Fruit fly (Drosophila melanogaster) whole organism, embryonic: ENCODE results near the gene Cpr97Ea.

Experiments used
- Adf1 ChIP-seq: fragments of 200-800 bp; sonication (Bioruptor generic); IDR thresholded peaks from 2 replicates; pipeline ENCODE4 v1.3.6; 2022; ENCODE audit warnings: missing biosample characterization, missing genetic modification characterization
- B-H1 ChIP-seq: fragments of 200-800 bp; sonication (Bioruptor generic); IDR thresholded peaks from 3 replicates; pipeline ENCODE4 v1.3.6; 2022; ENCODE audit warnings: missing biosample characterization, missing genetic modification characterization
- BtbVII ChIP-seq: fragments of 200-800 bp; sonication (Bioruptor generic); optimal IDR thresholded peaks from 3 replicates; lab custom pipeline; 2017; ENCODE audit warnings: missing biosample characterization, mild to moderate bottlenecking, missing genetic modification characterization
- CG10274 ChIP-seq: fragments of 200-800 bp; sonication (Bioruptor generic); optimal IDR thresholded peaks from 3 replicates; lab custom pipeline; 2017; ENCODE audit warnings: missing biosample characterization, mild to moderate bottlenecking, missing genetic modification characterization
- CG12219 ChIP-seq: fragments of 200-800 bp; sonication (Bioruptor generic); optimal IDR thresholded peaks from 3 replicates; lab custom pipeline; 2018; ENCODE audit warnings: missing biosample characterization, mild to moderate bottlenecking, missing genetic modification characterization
- CG13894 ChIP-seq: fragments of 200-800 bp; sonication (Bioruptor generic); optimal IDR thresholded peaks from 3 replicates; lab custom pipeline; 2018; ENCODE audit warnings: missing biosample characterization, mild to moderate bottlenecking, missing genetic modification characterization, moderate library complexity
- CG14441 ChIP-seq: fragments of 200-800 bp; sonication (Bioruptor generic); IDR thresholded peaks from 2 replicates; pipeline ENCODE4 v1.3.6; 2022; ENCODE audit warnings: missing biosample characterization, missing genetic modification characterization
- CG15269 ChIP-seq: fragments of 200-800 bp; sonication (Bioruptor generic); optimal IDR thresholded peaks from 2 replicates; lab custom pipeline; 2018; ENCODE audit warnings: missing biosample characterization, mild to moderate bottlenecking, missing genetic modification characterization, moderate library complexity
- CG15514 ChIP-seq: fragments of 200-800 bp; sonication (Bioruptor generic); optimal IDR thresholded peaks from 3 replicates; lab custom pipeline; 2017; ENCODE audit warnings: missing biosample characterization, missing genetic modification characterization, mild to moderate bottlenecking, moderate library complexity, missing genetic modification reagents
- CG17186 ChIP-seq: fragments of 200-800 bp; sonication (Bioruptor generic); optimal IDR thresholded peaks from 3 replicates; lab custom pipeline; 2017; ENCODE audit warnings: missing biosample characterization, missing genetic modification reagents, missing genetic modification characterization
- CG31365 ChIP-seq: fragments of 200-800 bp; sonication (Bioruptor generic); optimal IDR thresholded peaks from 2 replicates; lab custom pipeline; 2018; ENCODE audit warnings: missing biosample characterization, mild to moderate bottlenecking, missing genetic modification characterization
- CG4730 ChIP-seq: fragments of 200-800 bp; sonication (Bioruptor generic); IDR thresholded peaks from 2 replicates; pipeline ENCODE4 v1.3.6; 2022; ENCODE audit warnings: missing biosample characterization, missing genetic modification characterization
- CG7556 ChIP-seq: fragments of 200-800 bp; sonication (Bioruptor generic); optimal IDR thresholded peaks from 2 replicates; lab custom pipeline; 2017; ENCODE audit warnings: missing biosample characterization, mild to moderate bottlenecking, missing genetic modification characterization
- CG7745 ChIP-seq: fragments of 200-800 bp; sonication (Bioruptor generic); optimal IDR thresholded peaks from 2 replicates; lab custom pipeline; 2018; ENCODE audit warnings: missing biosample characterization, mild to moderate bottlenecking, missing genetic modification characterization, moderate library complexity
- CG8765 ChIP-seq: fragments of 200-800 bp; sonication (Bioruptor generic); IDR thresholded peaks from 2 replicates; pipeline ENCODE4 v1.3.6; 2022; ENCODE audit warnings: missing biosample characterization, missing genetic modification characterization
- D19B ChIP-seq: fragments of 200-800 bp; sonication (Bioruptor generic); optimal IDR thresholded peaks from 2 replicates; lab custom pipeline; 2017; ENCODE audit warnings: missing biosample characterization, mild to moderate bottlenecking, missing genetic modification characterization
- Dip2 ChIP-seq: fragments of 200-800 bp; sonication (Bioruptor generic); IDR thresholded peaks from 2 replicates; pipeline ENCODE4 v1.3.6; 2022; ENCODE audit warnings: missing biosample characterization, missing genetic modification characterization
- Doc3 ChIP-seq: fragments of 200-800 bp; sonication (Bioruptor generic); IDR thresholded peaks from 3 replicates; pipeline ENCODE4 v1.3.6; 2022; ENCODE audit warnings: missing biosample characterization, missing genetic modification characterization; ENCODE audit not compliant: partially characterized antibody
- Drgx ChIP-seq: fragments of 200-800 bp; sonication (Bioruptor generic); IDR thresholded peaks from 2 replicates; pipeline ENCODE4 v1.3.6; 2022; ENCODE audit warnings: missing biosample characterization, missing genetic modification characterization
- Ets97D ChIP-seq: fragments of 200-800 bp; sonication (Bioruptor generic); optimal IDR thresholded peaks from 3 replicates; lab custom pipeline; 2016; ENCODE audit warnings: missing biosample characterization, missing genetic modification characterization
- MTF-1 ChIP-seq: fragments of 200-800 bp; sonication (Bioruptor generic); optimal IDR thresholded peaks from 2 replicates; lab custom pipeline; 2018; ENCODE audit warnings: missing biosample characterization, mild to moderate bottlenecking, missing genetic modification characterization, borderline replicate concordance
- Med ChIP-seq: fragments of 200-800 bp; sonication (Bioruptor generic); peaks from one replicate; lab custom pipeline; 2016; ENCODE audit warnings: missing biosample characterization, missing genetic modification characterization, mild to moderate bottlenecking, inconsistent platforms, moderate library complexity
- Usf ChIP-seq: fragments of 200-800 bp; sonication (Bioruptor generic); optimal IDR thresholded peaks from 2 replicates; lab custom pipeline; 2017; ENCODE audit warnings: missing genotype, missing biosample characterization, missing genetic modification characterization
- ash1 ChIP-seq: fragments of 200-800 bp; sonication (Bioruptor generic); optimal IDR thresholded peaks from 2 replicates; lab custom pipeline; 2018; ENCODE audit warnings: missing biosample characterization, mild to moderate bottlenecking, missing genetic modification characterization
- az2 ChIP-seq: fragments of 200-800 bp; sonication (Bioruptor generic); optimal IDR thresholded peaks from 3 replicates; lab custom pipeline; 2016; ENCODE audit warnings: missing biosample characterization, missing genetic modification characterization
- ci ChIP-seq: fragments of 200-800 bp; sonication (Bioruptor generic); IDR thresholded peaks from 3 replicates; pipeline ENCODE4 v1.3.6; 2022; ENCODE audit warnings: missing biosample characterization, missing genetic modification characterization
- danr ChIP-seq: fragments of 200-800 bp; sonication (Bioruptor generic); IDR thresholded peaks from 2 replicates; pipeline ENCODE4 v1.3.6; 2022; ENCODE audit warnings: missing biosample characterization, missing genetic modification characterization
- dm ChIP-seq: fragments of 200-800 bp; sonication (Bioruptor generic); optimal IDR thresholded peaks from 3 replicates; lab custom pipeline; 2016; ENCODE audit warnings: missing biosample characterization, missing genetic modification characterization
- dysf ChIP-seq: fragments of 200-800 bp; sonication (Bioruptor generic); IDR thresholded peaks from 3 replicates; pipeline ENCODE4 v1.3.6; 2022; ENCODE audit warnings: missing biosample characterization, missing genetic modification characterization
- exex ChIP-seq: fragments of 200-800 bp; sonication (Bioruptor generic); optimal IDR thresholded peaks from 4 replicates; lab custom pipeline; 2018; ENCODE audit warnings: missing biosample characterization, mild to moderate bottlenecking, missing genetic modification characterization, moderate library complexity
- fd96Cb ChIP-seq: fragments of 200-800 bp; sonication (Bioruptor generic); optimal IDR thresholded peaks from 2 replicates; lab custom pipeline; 2018; ENCODE audit warnings: missing biosample characterization, mild to moderate bottlenecking, missing genetic modification characterization, moderate library complexity
- gt ChIP-seq: fragments of 200-800 bp; sonication (Bioruptor generic); IDR thresholded peaks from 2 replicates; pipeline ENCODE4 v1.3.6; 2022; ENCODE audit warnings: missing biosample characterization, missing genetic modification characterization
- lab ChIP-seq: fragments of 200-800 bp; sonication (Bioruptor generic); optimal IDR thresholded peaks from 3 replicates; lab custom pipeline; 2017; ENCODE audit warnings: missing biosample characterization, missing genetic modification characterization, mild to moderate bottlenecking, moderate library complexity, missing genetic modification reagents
- luna ChIP-seq: fragments of 200-800 bp; sonication (Bioruptor generic); optimal IDR thresholded peaks from 2 replicates; lab custom pipeline; 2016; ENCODE audit warnings: missing biosample characterization, missing genetic modification characterization
- mld ChIP-seq: fragments of 200-800 bp; sonication (Bioruptor generic); IDR thresholded peaks from 3 replicates; pipeline ENCODE4 v1.3.6; 2022; ENCODE audit warnings: missing biosample characterization, missing genetic modification characterization; ENCODE audit not compliant: partially characterized antibody
- nerfin-2 ChIP-seq: fragments of 200-800 bp; sonication (Bioruptor generic); IDR thresholded peaks from 2 replicates; pipeline ENCODE4 v1.3.6; 2022; ENCODE audit warnings: missing biosample characterization, missing genetic modification characterization; ENCODE audit not compliant: partially characterized antibody
- pho ChIP-seq: fragments of 200-800 bp; sonication (Bioruptor generic); optimal IDR thresholded peaks from 2 replicates; lab custom pipeline; 2016; ENCODE audit warnings: missing biosample characterization, missing genetic modification characterization
- phol ChIP-seq: fragments of 200-800 bp; sonication (Bioruptor generic); optimal IDR thresholded peaks from 3 replicates; lab custom pipeline; 2018; ENCODE audit warnings: missing biosample characterization, mild to moderate bottlenecking, missing genetic modification characterization, moderate library complexity
- sima ChIP-seq: fragments of 200-800 bp; sonication (Bioruptor generic); optimal IDR thresholded peaks from 2 replicates; lab custom pipeline; 2016; ENCODE audit warnings: missing biosample characterization, missing genetic modification characterization
- tap ChIP-seq: fragments of 200-800 bp; optimal IDR thresholded peaks from 3 replicates; lab custom pipeline; 2019; ENCODE audit warnings: missing biosample characterization, mild to moderate bottlenecking, missing genetic modification characterization, moderate library complexity

Gene Cpr97Ea

DNA sequence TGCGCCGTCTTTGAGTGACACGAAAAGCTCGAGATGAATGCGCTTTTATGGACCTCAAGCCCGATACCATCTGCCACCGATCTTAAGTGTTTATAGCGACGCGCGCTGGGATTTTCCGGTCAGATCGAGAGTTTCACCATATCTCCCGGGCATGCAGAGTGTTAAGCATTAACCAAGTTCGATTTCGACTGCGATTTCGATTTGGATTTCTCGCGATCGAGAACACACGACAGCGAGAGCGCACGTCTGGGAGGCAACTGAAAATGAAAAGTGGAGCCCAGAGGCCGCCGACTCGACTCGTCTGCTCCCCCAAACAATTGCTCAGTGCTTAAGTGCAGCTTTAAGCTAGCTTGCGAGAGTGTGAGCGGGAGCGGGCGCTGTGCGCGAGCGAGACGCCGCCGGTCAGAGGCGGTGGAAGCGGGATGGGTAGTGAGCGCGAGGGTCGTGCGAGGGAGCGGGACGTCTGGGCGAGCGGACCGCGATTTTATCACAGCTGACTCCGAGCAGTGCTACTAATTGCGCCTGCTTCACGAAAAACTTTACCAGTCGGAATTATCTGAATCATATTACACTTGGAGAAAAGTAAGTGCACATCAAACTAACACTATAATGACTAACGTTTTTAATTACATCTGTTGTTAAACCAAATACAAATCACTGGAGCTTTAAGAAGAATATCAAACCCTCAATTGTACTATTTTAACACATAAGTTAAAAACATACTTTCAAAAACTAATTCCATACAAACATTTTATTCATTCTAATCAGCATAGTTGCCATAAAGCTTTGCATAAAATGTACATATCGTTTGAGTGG is 17.6 kb downstream of the Cpr97Ea start, which contains the start of gene spz (continued):
- TF ChIP-seq gt (GFP tag; lab: Robert Waterston, UW) (no peak), CG13894 (tag; lab: Kevin White, UChicago) (peak; percentile 73), pho (GFP tag; lab: Kevin White, UChicago) (peak; percentile 12), Doc3 (0 out of 3 replicates have a peak, but pooled peaks have one; percentile 28), Adf1 (GFP tag; lab: Robert Waterston, UW) (peak; percentile 54), danr (GFP tag; lab: Robert Waterston, UW) (no peak), sima (GFP tag; lab: Kevin White, UChicago) (no peak), Dip2 (no peak), MTF-1 (GFP tag; lab: Kevin White, UChicago) (no peak), Usf (GFP tag; lab: Kevin White, UChicago) (no peak), CG12219 (GFP tag; lab: Kevin White, UChicago) (no peak), dm (GFP tag; lab: Kevin White, UChicago) (no peak), CG7556 (GFP tag; lab: Kevin White, UChicago) (no peak), BtbVII (GFP tag; lab: Kevin White, UChicago) (no peak), CG8765 (GFP tag; lab: Robert Waterston, UW) (no peak), az2 (GFP tag; lab: Kevin White, UChicago) (no peak), dysf (no peak), nerfin-2 (no peak), CG7745 (tag; lab: Kevin White, UChicago) (no peak), phol (tag; lab: Kevin White, UChicago) (no peak), CG31365 (no peak), CG15269 (tag; lab: Kevin White, UChicago) (peak; percentile 44), Ets97D (no peak), fd96Cb (peak; percentile 6), luna (GFP tag; lab: Kevin White, UChicago) (no peak), B-H1 (GFP tag; lab: Robert Waterston, UW) (no peak)

DNA sequence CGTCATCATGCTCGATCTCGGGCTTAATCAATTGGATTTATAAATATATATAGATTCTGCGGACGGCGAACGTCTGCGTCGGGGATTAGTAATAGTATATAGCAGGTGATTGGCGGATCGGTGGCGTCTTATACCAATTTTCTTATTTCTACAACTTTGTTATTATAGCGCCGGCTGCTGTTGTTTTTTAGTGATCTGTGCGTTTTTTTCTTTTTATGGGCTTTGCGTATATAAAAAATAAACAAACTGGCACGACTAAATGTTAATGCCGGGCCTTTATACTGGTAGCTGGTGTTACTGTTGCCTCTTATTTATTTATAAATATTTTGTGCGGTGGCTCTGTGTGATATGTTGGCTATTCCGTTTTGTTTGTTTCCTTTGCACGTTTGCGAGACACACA is 18.4 kb downstream of the Cpr97Ea start:
- TF ChIP-seq CG4730 (GFP tag; lab: Robert Waterston, UW) = no peak
- peak; percentile 2 for TF ChIP-seq lab (GFP tag; lab: Kevin White, UChicago)
- TF ChIP-seq exex (tag; lab: Kevin White, UChicago) = no peak
- no peak for TF ChIP-seq CG14441 (GFP tag; lab: Robert Waterston, UW)
- TF ChIP-seq mld (GFP tag; lab: Robert Waterston, UW) = no peak
- no peak for TF ChIP-seq D19B (GFP tag; lab: Kevin White, UChicago)
- no peak for TF ChIP-seq tap (tag; lab: Kevin White, UChicago)
- TF ChIP-seq ash1 (GFP tag; lab: Kevin White, UChicago) = no peak
- no peak for TF ChIP-seq CG17186 (GFP tag; lab: Kevin White, UChicago)
- peak; percentile 22 for TF ChIP-seq CG15514
- TF ChIP-seq Drgx (GFP tag; lab: Robert Waterston, UW) = peak; percentile 12; the same call in 1 of the 2 replicates
- TF ChIP-seq dysf = peak; percentile 23; the same call in 1 of the 3 replicates
- peak; percentile 72 for TF ChIP-seq Med (GFP tag; lab: Kevin White, UChicago)
- TF ChIP-seq ci (GFP tag; lab: Robert Waterston, UW) = 0 out of 3 replicates have a peak, but pooled peaks have one; percentile 11
- TF ChIP-seq CG10274 (GFP tag; lab: Kevin White, UChicago) = peak; percentile 51
